Worm (Caenorhabditis elegans) whole organism, young adult: Measurements from ENCODE around the gene gars-1.

Experiments used
- B0019.2 ChIP-seq: fragments of 200-800 bp; sonication (Bioruptor generic); conservative IDR thresholded peaks from 2 replicates; pipeline ENCODE4 v1.3.6; 2022; ENCODE audit warnings: missing genetic modification reagents, missing genetic modification characterization, missing compliant biosample characterization
- C06A6.2 ChIP-seq: fragments of 200-800 bp; sonication (Bioruptor generic); conservative IDR thresholded peaks from 2 replicates; pipeline ENCODE4 v1.3.6; 2022; ENCODE audit warnings: missing genetic modification characterization, missing compliant biosample characterization
- D2030.7 ChIP-seq: fragments of 200-800 bp; sonication (Bioruptor generic); IDR thresholded peaks from 2 replicates; pipeline ENCODE4 v1.3.6; 2022; ENCODE audit warnings: missing genetic modification reagents, missing genetic modification characterization, missing compliant biosample characterization
- F22D6.2 ChIP-seq: sonication (generic microtip); optimal IDR thresholded peaks from 2 replicates; lab custom pipeline; 2016; ENCODE audit warnings: mild to moderate bottlenecking, missing genetic modification characterization, missing compliant biosample characterization
- F23B12.7 ChIP-seq: sonication (generic microtip); optimal IDR thresholded peaks from 2 replicates; lab custom pipeline; 2017; ENCODE audit warnings: missing genetic modification characterization, mild to moderate bottlenecking, missing compliant biosample characterization, antibody characterized with exemption, moderate library complexity; ENCODE audit not compliant: insufficient read depth
- F33H1.4 ChIP-seq: fragments of 200-800 bp; sonication (Bioruptor generic); IDR thresholded peaks from 2 replicates; pipeline ENCODE4 v1.3.6; 2022; ENCODE audit warnings: missing genetic modification reagents, missing genetic modification characterization, missing compliant biosample characterization
- F37B4.10 ChIP-seq: fragments of 200-800 bp; sonication (Bioruptor generic); IDR thresholded peaks from 2 replicates; pipeline ENCODE4 v1.3.6; 2022; ENCODE audit warnings: missing genetic modification characterization, missing compliant biosample characterization
- F49E8.2 ChIP-seq: sonication (generic microtip); optimal IDR thresholded peaks from 3 replicates; lab custom pipeline; 2017; ENCODE audit warnings: missing genetic modification characterization, mild to moderate bottlenecking, missing compliant biosample characterization, antibody characterized with exemption, moderate library complexity; ENCODE audit not compliant: insufficient read depth
- F52B5.7 ChIP-seq: sonication (generic microtip); optimal IDR thresholded peaks from 2 replicates; lab custom pipeline; 2016; ENCODE audit warnings: mild to moderate bottlenecking, missing genetic modification characterization, missing compliant biosample characterization
- Y53F4B.3 ChIP-seq: fragments of 200-800 bp; sonication (Bioruptor generic); IDR thresholded peaks from 2 replicates; pipeline ENCODE4 v1.3.6; 2022; ENCODE audit warnings: missing genetic modification reagents, missing genetic modification characterization, missing compliant biosample characterization
- Y53G8AR.9 ChIP-seq: fragments of 200-800 bp; sonication (Bioruptor generic); conservative IDR thresholded peaks from 2 replicates; pipeline ENCODE4 v1.3.6; 2022; ENCODE audit warnings: missing genetic modification reagents, missing genetic modification characterization, missing compliant biosample characterization
- ZK185.1 ChIP-seq: sonication (generic microtip); optimal IDR thresholded peaks from 2 replicates; lab custom pipeline; 2016; ENCODE audit warnings: mild to moderate bottlenecking, missing genetic modification characterization, missing compliant biosample characterization; ENCODE audit not compliant: poor library complexity, severe bottlenecking
- aptf-2 ChIP-seq: fragments of 200-800 bp; sonication (Bioruptor generic); conservative IDR thresholded peaks from 2 replicates; pipeline ENCODE4 v1.3.6; 2022; ENCODE audit warnings: missing genetic modification reagents, missing genetic modification characterization, missing compliant biosample characterization
- ceh-100 ChIP-seq: fragments of 200-800 bp; sonication (Bioruptor generic); IDR thresholded peaks from 2 replicates; pipeline ENCODE4 v1.3.6; 2022; ENCODE audit warnings: missing genetic modification reagents, missing genetic modification characterization, missing compliant biosample characterization
- ceh-40 ChIP-seq: fragments of 200-800 bp; sonication (Bioruptor generic); IDR thresholded peaks from 2 replicates; pipeline ENCODE4 v1.3.6; 2022; ENCODE audit warnings: missing genetic modification characterization, missing compliant biosample characterization
- chd-7 ChIP-seq: sonication (generic microtip); optimal IDR thresholded peaks from 2 replicates; lab custom pipeline; 2016; ENCODE audit warnings: mild to moderate bottlenecking, missing genetic modification characterization, moderate library complexity, missing compliant biosample characterization
- die-1 ChIP-seq: sonication (generic microtip); optimal IDR thresholded peaks from 2 replicates; lab custom pipeline; 2016; ENCODE audit warnings: missing genotype, mild to moderate bottlenecking, missing genetic modification characterization, missing compliant biosample characterization
- dox-1 ChIP-seq: fragments of 200-800 bp; sonication (Bioruptor generic); IDR thresholded peaks from 2 replicates; pipeline ENCODE4 v1.3.6; 2022; ENCODE audit warnings: missing genetic modification reagents, missing genetic modification characterization, missing compliant biosample characterization
- dpff-1 ChIP-seq: sonication (generic microtip); optimal IDR thresholded peaks from 2 replicates; lab custom pipeline; 2017; ENCODE audit warnings: mild to moderate bottlenecking, missing genetic modification characterization, missing compliant biosample characterization
- dpl-1 ChIP-seq: fragments of 150-350 bp; optimal IDR thresholded peaks from 2 replicates; lab custom pipeline; 2014; ENCODE audit warnings: missing biosample characterization, missing genetic modification reagents, missing genetic modification characterization
- egrh-3 ChIP-seq: fragments of 200-800 bp; sonication (Bioruptor generic); IDR thresholded peaks from 2 replicates; pipeline ENCODE4 v1.3.6; 2022; ENCODE audit warnings: missing genetic modification reagents, missing genetic modification characterization, missing compliant biosample characterization
- gei-17 ChIP-seq: fragments of 200-800 bp; sonication (Bioruptor generic); optimal IDR thresholded peaks from 2 replicates; lab custom pipeline; 2018; ENCODE audit warnings: mild to moderate bottlenecking, missing genetic modification characterization, missing compliant biosample characterization
- him-1 ChIP-seq: sonication (generic microtip); optimal IDR thresholded peaks from 2 replicates; lab custom pipeline; 2016; ENCODE audit warnings: missing genotype, missing genetic modification reagents, missing genetic modification characterization, missing compliant biosample characterization
- hlh-12 ChIP-seq: sonication (generic microtip); optimal IDR thresholded peaks from 2 replicates; lab custom pipeline; 2016; ENCODE audit warnings: missing genetic modification characterization, missing compliant biosample characterization
- hlh-26 ChIP-seq: fragments of 200-800 bp; sonication (Bioruptor generic); conservative IDR thresholded peaks from 2 replicates; pipeline ENCODE4 v1.3.6; 2022; ENCODE audit warnings: missing genetic modification reagents, missing genetic modification characterization, missing compliant biosample characterization
- hmg-1.2 ChIP-seq: fragments of 200-800 bp; sonication (Bioruptor generic); IDR thresholded peaks from 2 replicates; pipeline ENCODE4 v1.3.6; 2022; ENCODE audit warnings: missing genetic modification reagents, missing genetic modification characterization, missing compliant biosample characterization
- hmg-20 ChIP-seq: fragments of 200-800 bp; sonication (Bioruptor generic); IDR thresholded peaks from 2 replicates; pipeline ENCODE4 v1.3.6; 2022; ENCODE audit warnings: missing genetic modification reagents, missing genetic modification characterization, missing compliant biosample characterization
- hsf-1 ChIP-seq: fragments of 200-800 bp; sonication (Bioruptor generic); IDR thresholded peaks from 2 replicates; pipeline ENCODE4 v1.3.6; 2022; ENCODE audit warnings: missing genetic modification reagents, missing genetic modification characterization, missing compliant biosample characterization
- lin-26 ChIP-seq: fragments of 200-800 bp; sonication (Bioruptor generic); IDR thresholded peaks from 2 replicates; pipeline ENCODE4 v1.3.6; 2022; ENCODE audit warnings: missing genetic modification reagents, missing genetic modification characterization, missing compliant biosample characterization
- lin-54 ChIP-seq: fragments of 200-800 bp; sonication (Bioruptor generic); optimal IDR thresholded peaks from 2 replicates; lab custom pipeline; 2018; ENCODE audit warnings: mild to moderate bottlenecking, missing genetic modification characterization, missing compliant biosample characterization
- lir-1 ChIP-seq: fragments of 200-800 bp; sonication (Bioruptor generic); conservative IDR thresholded peaks from 2 replicates; pipeline ENCODE4 v1.3.6; 2022; ENCODE audit warnings: missing genetic modification reagents, missing genetic modification characterization, missing compliant biosample characterization
- madf-10 ChIP-seq: sonication (generic microtip); optimal IDR thresholded peaks from 2 replicates; lab custom pipeline; 2016; ENCODE audit warnings: mild to moderate bottlenecking, missing genetic modification characterization, missing compliant biosample characterization
- nfya-1 ChIP-seq: sonication (generic microtip); optimal IDR thresholded peaks from 2 replicates; lab custom pipeline; 2017; ENCODE audit warnings: antibody characterized with exemption, missing compliant biosample characterization, missing genetic modification characterization, borderline replicate concordance; ENCODE audit not compliant: insufficient read depth
- nfyb-1 ChIP-seq: fragments of 200-800 bp; sonication (Bioruptor generic); IDR thresholded peaks from 2 replicates; pipeline ENCODE4 v1.3.6; 2022; ENCODE audit warnings: missing genetic modification reagents, missing genetic modification characterization, missing compliant biosample characterization
- nhr-80 ChIP-seq: sonication (generic microtip); optimal IDR thresholded peaks from 2 replicates; lab custom pipeline; 2016; ENCODE audit warnings: missing genetic modification characterization, missing compliant biosample characterization
- nhr-90 ChIP-seq: sonication (generic microtip); optimal IDR thresholded peaks from 2 replicates; lab custom pipeline; 2016; ENCODE audit warnings: missing genotype, mild to moderate bottlenecking, missing genetic modification characterization, missing compliant biosample characterization
- rec-8 ChIP-seq, 2 experiments: sonication (generic microtip); optimal IDR thresholded peaks; 2 replicates each; lab custom pipeline; 2016; ENCODE audit warnings: mild to moderate bottlenecking in 2 of 2, missing genetic modification characterization in 2 of 2, missing genetic modification reagents in 2 of 2, missing genotype in 2 of 2, missing biosample characterization in 1 of 2, missing compliant biosample characterization in 1 of 2, moderate library complexity in 1 of 2
- snpc-4 ChIP-seq, 5 experiments: fragments of 150-350 bp in 1 of 5; sonication (generic microtip) in 4 of 5; optimal IDR thresholded peaks; 2 replicates each; lab custom pipeline; 2014 to 2018; ENCODE audit warnings: missing genetic modification characterization in 5 of 5, missing biosample characterization in 3 of 5, antibody characterized with exemption in 2 of 5, mild to moderate bottlenecking in 2 of 5, missing compliant biosample characterization in 2 of 5, missing genotype in 2 of 5, moderate library complexity in 2 of 5, missing genetic modification reagents in 1 of 5
- sptf-2 ChIP-seq: fragments of 200-800 bp; sonication (Bioruptor generic); optimal IDR thresholded peaks from 2 replicates; lab custom pipeline; 2018; ENCODE audit warnings: mild to moderate bottlenecking, missing genetic modification characterization, missing compliant biosample characterization
- tlf-1 ChIP-seq: fragments of 200-800 bp; sonication (Bioruptor generic); optimal IDR thresholded peaks from 2 replicates; lab custom pipeline; 2018; ENCODE audit warnings: mild to moderate bottlenecking, missing genetic modification characterization, missing compliant biosample characterization
- xnd-1 ChIP-seq: sonication (generic microtip); optimal IDR thresholded peaks from 2 replicates; lab custom pipeline; 2016; ENCODE audit warnings: missing genotype, missing genetic modification reagents, missing genetic modification characterization, missing compliant biosample characterization
- zim-3 ChIP-seq: sonication (generic microtip); optimal IDR thresholded peaks from 2 replicates; lab custom pipeline; 2017; ENCODE audit warnings: mild to moderate bottlenecking, missing genetic modification characterization, moderate library complexity, missing compliant biosample characterization
- ztf-18 ChIP-seq: sonication (generic microtip); optimal IDR thresholded peaks from 2 replicates; lab custom pipeline; 2016; ENCODE audit warnings: missing genotype, mild to moderate bottlenecking, missing genetic modification characterization, missing compliant biosample characterization

gars-1 gene

ce11 chrIII:5181217-5181616 is 17.8 kb upstream of the gars-1 start (continued):
- TF ChIP-seq xnd-1 (tag; lab: Kevin White, UChicago), result peak; percentile 64
- TF ChIP-seq dox-1 (GFP tag; lab: Robert Waterston, UW), result peak; percentile 66
- TF ChIP-seq hlh-26, result no peak
- TF ChIP-seq him-1, result peak; percentile 17

- peak; percentile 33; the same call in 1 of the 2 replicates for TF ChIP-seq dox-1 (GFP tag; lab: Robert Waterston, UW)
- TF ChIP-seq nhr-90, result no peak
- TF ChIP-seq nhr-80 (tag; lab: Kevin White, UChicago), result peak; percentile 57
Observed at ce11 chrIII:5180588-5180987, 17.2 kb upstream of the gars-1 start.

ce11 chrIII:5179166-5179565 is 15.7 kb upstream of the gars-1 start:
- TF ChIP-seq F22D6.2 (tag; lab: Kevin White, UChicago) (no peak), hmg-20 (no peak), egrh-3 (GFP tag; lab: Robert Waterston, UW) (no peak), F49E8.2 (no peak), snpc-4 (GFP tag; optimal IDR thresholded peaks at IDR 0.05; lab: Kevin White, UChicago) (no peak), snpc-4 (tag; optimal IDR thresholded peaks at IDR 0.05; lab: Kevin White, UChicago) (no peak), tlf-1 (GFP tag; lab: Kevin White, UChicago) (no peak), him-1 (no peak), nfyb-1 (GFP tag; lab: Robert Waterston, UW) (no peak), B0019.2 (no peak), C06A6.2 (GFP tag; lab: Robert Waterston, UW) (no peak), chd-7 (tag; lab: Kevin White, UChicago) (no peak), zim-3 (tag; lab: Kevin White, UChicago) (no peak), F52B5.7 (no peak), nfya-1 (tag; lab: Kevin White, UChicago) (no peak), F23B12.7 (no peak), die-1 (tag; lab: Kevin White, UChicago) (no peak), dpl-1 (no peak)

ce11 chrIII:5173622-5174021 is 10.2 kb upstream of the gars-1 start, which contains the start of gene cid-1:
TSS of gene cid-1 (plus strand) at chrIII:5173922.
- no peak for TF ChIP-seq hlh-12
- no peak for TF ChIP-seq aptf-2
- no peak for TF ChIP-seq madf-10
- no peak for TF ChIP-seq F33H1.4 (GFP tag; lab: Robert Waterston, UW)
- no peak for TF ChIP-seq lir-1 (GFP tag; lab: Robert Waterston, UW)
- TF ChIP-seq Y53F4B.3, result no peak
- no peak for TF ChIP-seq hsf-1 (GFP tag; lab: Robert Waterston, UW)
- TF ChIP-seq Y53G8AR.9 (GFP tag; lab: Robert Waterston, UW), result no peak
- TF ChIP-seq ZK185.1 (tag; lab: Kevin White, UChicago), result no peak
- TF ChIP-seq rec-8 (tag; optimal IDR thresholded peaks at IDR 0.05; lab: Kevin White, UChicago), result no peak
- no peak for TF ChIP-seq lin-26 (GFP tag; lab: Robert Waterston, UW)

- no peak for TF ChIP-seq hlh-26
- TF ChIP-seq hmg-20, result no peak
- TF ChIP-seq sptf-2 (GFP tag; lab: Kevin White, UChicago), result no peak
- no peak for TF ChIP-seq D2030.7 (GFP tag; lab: Robert Waterston, UW)
- no peak for TF ChIP-seq nfya-1 (tag; lab: Kevin White, UChicago)
- no peak for TF ChIP-seq ztf-18 (tag; lab: Kevin White, UChicago)
- no peak for TF ChIP-seq F37B4.10 (GFP tag; lab: Robert Waterston, UW)
- TF ChIP-seq hmg-1.2 (GFP tag; lab: Robert Waterston, UW), result no peak
- no peak for TF ChIP-seq lin-54 (GFP tag; lab: Kevin White, UChicago)
- TF ChIP-seq ceh-100 (GFP tag; lab: Robert Waterston, UW), result no peak
- no peak for TF ChIP-seq dpff-1 (tag; lab: Kevin White, UChicago)
- TF ChIP-seq gei-17 (GFP tag; lab: Kevin White, UChicago), result no peak
- no peak for TF ChIP-seq zim-3 (tag; lab: Kevin White, UChicago)
- no peak for TF ChIP-seq ceh-40 (GFP tag; lab: Robert Waterston, UW)
- TF ChIP-seq Y53F4B.3, result no peak
Observed at ce11 chrIII:5173139-5173538, 9.7 kb upstream of the gars-1 start, which contains the start of gene emb-1. TSS of gene emb-1 (plus strand) at chrIII:5173439.
